Fruit fly (Drosophila melanogaster): ENCODE results near the gene crb.

The crb gene

dm6 chr3R:24271071-24271470, 23.8 kb upstream of the crb start, which contains the start of gene jar (continued):
- TF ChIP-seq Smox (GFP tag; optimal IDR thresholded peaks at IDR 0.05) = no peak
- no peak for TF ChIP-seq cyc (GFP tag; optimal IDR thresholded peaks at IDR 0.05)

- TF ChIP-seq topi (GFP tag; optimal IDR thresholded peaks at IDR 0.05) = no peak
- no peak for TF ChIP-seq CG6854 (GFP tag; optimal IDR thresholded peaks at IDR 0.05)
- peak; percentile 41 for TF ChIP-seq Hr4 (GFP tag; optimal IDR thresholded peaks at IDR 0.05)
- TF ChIP-seq salr (GFP tag; optimal IDR thresholded peaks at IDR 0.05) = no peak
- TF ChIP-seq Sox15 (GFP tag; optimal IDR thresholded peaks at IDR 0.05) = no peak
- peak; percentile 15 for TF ChIP-seq dsx (GFP tag; optimal IDR thresholded peaks at IDR 0.05; ENCODE audit: poor library complexity, severe bottlenecking)
- no peak for TF ChIP-seq net (GFP tag; optimal IDR thresholded peaks at IDR 0.05)
- no peak for TF ChIP-seq CG6276 (GFP tag; optimal IDR thresholded peaks at IDR 0.05)
- TF ChIP-seq CG4318 (GFP tag; optimal IDR thresholded peaks at IDR 0.05) = no peak
- no peak for TF ChIP-seq Ets21C (GFP tag; optimal IDR thresholded peaks at IDR 0.05)
- peak; percentile 78 for TF ChIP-seq Eip78C (GFP tag)
- no peak for TF ChIP-seq CG10669 (GFP tag; optimal IDR thresholded peaks at IDR 0.05)
- TF ChIP-seq Sox102F (GFP tag; optimal IDR thresholded peaks at IDR 0.05) = no peak
- TF ChIP-seq CG6808 (GFP tag; optimal IDR thresholded peaks at IDR 0.05) = no peak
- no peak for TF ChIP-seq dac (GFP tag; optimal IDR thresholded peaks at IDR 0.05)
- no peak for TF ChIP-seq esn (GFP tag; optimal IDR thresholded peaks at IDR 0.05)
- peak; percentile 9 for TF ChIP-seq Met (GFP tag; optimal IDR thresholded peaks at IDR 0.05)
- TF ChIP-seq pdm3 (GFP tag; optimal IDR thresholded peaks at IDR 0.05) = no peak
- no peak for TF ChIP-seq Eip93F (GFP tag; optimal IDR thresholded peaks at IDR 0.05)
- TF ChIP-seq svp (GFP tag) = no peak
- no peak for TF ChIP-seq Blimp-1 (GFP tag; optimal IDR thresholded peaks at IDR 0.05)
- no peak for TF ChIP-seq CG6792 (GFP tag; optimal IDR thresholded peaks at IDR 0.05)
- TF ChIP-seq fkh (GFP tag; optimal IDR thresholded peaks at IDR 0.05) = no peak
- no peak for TF ChIP-seq eg (GFP tag; IDR thresholded peaks at IDR 0.05)
- TF ChIP-seq Eip75B (GFP tag; optimal IDR thresholded peaks at IDR 0.05) = no peak
- TF ChIP-seq CG10631 (GFP tag; optimal IDR thresholded peaks at IDR 0.05) = no peak
- TF ChIP-seq CG11902 (GFP tag; optimal IDR thresholded peaks at IDR 0.05) = no peak
Measured at dm6 chr3R:24272232-24272631, 22.6 kb upstream of the crb start.

- TF ChIP-seq CG11902 (GFP tag; optimal IDR thresholded peaks at IDR 0.05) (no peak), Hr38 (GFP tag; optimal IDR thresholded peaks at IDR 0.05) (no peak), Blimp-1 (GFP tag; optimal IDR thresholded peaks at IDR 0.05) (peak; percentile 15), Lpt (GFP tag; optimal IDR thresholded peaks at IDR 0.05) (peak; percentile 34), CG1621 (tag; optimal IDR thresholded peaks at IDR 0.05) (peak; percentile 41), CG8632 (GFP tag; optimal IDR thresholded peaks at IDR 0.05) (no peak), svp (GFP tag) (peak; percentile 42), CG10631 (GFP tag; optimal IDR thresholded peaks at IDR 0.05) (no peak), Sox15 (GFP tag; optimal IDR thresholded peaks at IDR 0.05) (no peak), cyc (GFP tag; optimal IDR thresholded peaks at IDR 0.05) (no peak), Sox102F (GFP tag; optimal IDR thresholded peaks at IDR 0.05) (peak; percentile 30), dsx (GFP tag; optimal IDR thresholded peaks at IDR 0.05; ENCODE audit: poor library complexity, severe bottlenecking) (no peak), CG16779 (tag; optimal IDR thresholded peaks at IDR 0.05) (peak; percentile 47), CG34406 (GFP tag; optimal IDR thresholded peaks at IDR 0.05) (no peak), net (GFP tag; optimal IDR thresholded peaks at IDR 0.05) (peak; percentile 8), lz (GFP tag; optimal IDR thresholded peaks at IDR 0.05) (no peak), CG4318 (GFP tag; optimal IDR thresholded peaks at IDR 0.05) (no peak), fd85E (GFP tag; optimal IDR thresholded peaks at IDR 0.05) (no peak), CG3919 (GFP tag; optimal IDR thresholded peaks at IDR 0.05) (peak; percentile 38), fkh (GFP tag; optimal IDR thresholded peaks at IDR 0.05) (peak; percentile 74), Hr4 (GFP tag; optimal IDR thresholded peaks at IDR 0.05) (no peak), CG6792 (GFP tag; optimal IDR thresholded peaks at IDR 0.05) (no peak), Hr39 (GFP tag; optimal IDR thresholded peaks at IDR 0.05) (no peak), Met (GFP tag; optimal IDR thresholded peaks at IDR 0.05) (peak; percentile 41), eg (GFP tag; IDR thresholded peaks at IDR 0.05) (peak; percentile 28; the same call in 2 of the 3 replicates), Sox14 (GFP tag; optimal IDR thresholded peaks at IDR 0.05) (no peak), fd59A (GFP tag; optimal IDR thresholded peaks at IDR 0.05) (no peak), CG6808 (GFP tag; optimal IDR thresholded peaks at IDR 0.05) (peak; percentile 39), esn (GFP tag; optimal IDR thresholded peaks at IDR 0.05) (no peak), Eip93F (GFP tag; optimal IDR thresholded peaks at IDR 0.05) (no peak), vri (GFP tag; optimal IDR thresholded peaks at IDR 0.05) (peak; percentile 37), ss (GFP tag; optimal IDR thresholded peaks at IDR 0.05) (peak; percentile 24 to 33), CG10669 (GFP tag; optimal IDR thresholded peaks at IDR 0.05) (peak; percentile 2), achi (GFP tag; optimal IDR thresholded peaks at IDR 0.05) (no peak), CG3032 (tag; optimal IDR thresholded peaks at IDR 0.05) (no peak)
Measured at dm6 chr3R:24272775-24273290, 22.0 kb upstream of the crb start, which contains the start of gene Orct2. Orct2 (plus strand) TSS chr3R:24273029.

Data from whole organism, prepupa.